Worm (Caenorhabditis elegans) whole organism, young adult: ENCODE results near the gene nep-10.
A peak's percentile ranks its signal among the peaks of the same experiment; 100 is the strongest.
"Not testable (repeated sequence)": the region's sequence is repeated elsewhere in the genome, so short reads cannot be mapped to it uniquely, and the experiment has no call there.

Experiments used
- B0019.2 ChIP-seq: fragments of 200-800 bp; sonication (Bioruptor generic); conservative IDR thresholded peaks from 2 replicates; pipeline ENCODE4 v1.3.6; 2022; ENCODE audit warnings: missing genetic modification reagents, missing genetic modification characterization, missing compliant biosample characterization
- B0261.1 ChIP-seq: sonication (generic microtip); optimal IDR thresholded peaks from 2 replicates; lab custom pipeline; 2016; ENCODE audit warnings: mild to moderate bottlenecking, missing genetic modification characterization, moderate library complexity, missing compliant biosample characterization
- C17E4.6 ChIP-seq: fragments of 200-800 bp; sonication (Bioruptor generic); IDR thresholded peaks from 2 replicates; pipeline ENCODE4 v1.3.6; 2022; ENCODE audit warnings: missing genetic modification reagents, missing genetic modification characterization, missing compliant biosample characterization
- D2030.7 ChIP-seq: fragments of 200-800 bp; sonication (Bioruptor generic); IDR thresholded peaks from 2 replicates; pipeline ENCODE4 v1.3.6; 2022; ENCODE audit warnings: missing genetic modification reagents, missing genetic modification characterization, missing compliant biosample characterization
- F22D6.2 ChIP-seq: sonication (generic microtip); optimal IDR thresholded peaks from 2 replicates; lab custom pipeline; 2016; ENCODE audit warnings: mild to moderate bottlenecking, missing genetic modification characterization, missing compliant biosample characterization
- F33H1.4 ChIP-seq: fragments of 200-800 bp; sonication (Bioruptor generic); IDR thresholded peaks from 2 replicates; pipeline ENCODE4 v1.3.6; 2022; ENCODE audit warnings: missing genetic modification reagents, missing genetic modification characterization, missing compliant biosample characterization
- F39B2.1 ChIP-seq: fragments of 200-800 bp; sonication (Bioruptor generic); IDR thresholded peaks from 2 replicates; pipeline ENCODE4 v1.3.6; 2022; ENCODE audit warnings: missing genetic modification reagents, missing genetic modification characterization, missing compliant biosample characterization
- K12H6.12 ChIP-seq: fragments of 200-800 bp; sonication (Bioruptor generic); optimal IDR thresholded peaks from 2 replicates; lab custom pipeline; 2018; ENCODE audit warnings: mild to moderate bottlenecking, missing genetic modification characterization, missing compliant biosample characterization
- Y53F4B.3 ChIP-seq: fragments of 200-800 bp; sonication (Bioruptor generic); IDR thresholded peaks from 2 replicates; pipeline ENCODE4 v1.3.6; 2022; ENCODE audit warnings: missing genetic modification reagents, missing genetic modification characterization, missing compliant biosample characterization
- Y56A3A.18 ChIP-seq: fragments of 200-800 bp; sonication (Bioruptor generic); IDR thresholded peaks from 2 replicates; pipeline ENCODE4 v1.3.6; 2022; ENCODE audit warnings: missing genetic modification reagents, missing genetic modification characterization, missing compliant biosample characterization
- ama-1 ChIP-seq, 3 experiments: fragments of 150-350 bp in 1 of 3; sonication (generic microtip) in 2 of 3; optimal IDR thresholded peaks; 2 replicates each; lab custom pipeline; 2014 to 2018; ENCODE audit warnings: missing biosample characterization in 2 of 3, missing genetic modification characterization in 2 of 3, missing genetic modification reagents in 2 of 3
- aptf-2 ChIP-seq: fragments of 200-800 bp; sonication (Bioruptor generic); conservative IDR thresholded peaks from 2 replicates; pipeline ENCODE4 v1.3.6; 2022; ENCODE audit warnings: missing genetic modification reagents, missing genetic modification characterization, missing compliant biosample characterization
- athp-1 ChIP-seq: sonication (generic microtip); optimal IDR thresholded peaks from 2 replicates; lab custom pipeline; 2017; ENCODE audit warnings: mild to moderate bottlenecking, missing genetic modification characterization, missing compliant biosample characterization
- attf-6 ChIP-seq: fragments of 200-800 bp; sonication (Bioruptor generic); IDR thresholded peaks from 2 replicates; pipeline ENCODE4 v1.3.6; 2022; ENCODE audit warnings: missing genetic modification reagents, missing genetic modification characterization, missing compliant biosample characterization
- ceh-91 ChIP-seq: fragments of 200-800 bp; sonication (Bioruptor generic); IDR thresholded peaks from 2 replicates; pipeline ENCODE4 v1.3.6; 2022; ENCODE audit warnings: missing genetic modification reagents, missing genetic modification characterization, missing compliant biosample characterization
- egrh-3 ChIP-seq: fragments of 200-800 bp; sonication (Bioruptor generic); IDR thresholded peaks from 2 replicates; pipeline ENCODE4 v1.3.6; 2022; ENCODE audit warnings: missing genetic modification reagents, missing genetic modification characterization, missing compliant biosample characterization
- ekl-4 ChIP-seq: fragments of 200-800 bp; sonication (Bioruptor generic); IDR thresholded peaks from 2 replicates; pipeline ENCODE4 v1.3.6; 2022; ENCODE audit warnings: missing genetic modification reagents, missing genetic modification characterization, missing compliant biosample characterization
- him-1 ChIP-seq: sonication (generic microtip); optimal IDR thresholded peaks from 2 replicates; lab custom pipeline; 2016; ENCODE audit warnings: missing genotype, missing genetic modification reagents, missing genetic modification characterization, missing compliant biosample characterization
- hmg-20 ChIP-seq: fragments of 200-800 bp; sonication (Bioruptor generic); IDR thresholded peaks from 2 replicates; pipeline ENCODE4 v1.3.6; 2022; ENCODE audit warnings: missing genetic modification reagents, missing genetic modification characterization, missing compliant biosample characterization
- lin-35 ChIP-seq, 3 experiments: fragments of 150-350 bp in 2 of 3; sonication (generic microtip) in 1 of 3; optimal IDR thresholded peaks; 2 replicates each; lab custom pipeline; 2014 to 2018; ENCODE audit warnings: missing biosample characterization in 3 of 3, missing genetic modification characterization in 3 of 3, missing genetic modification reagents in 3 of 3
- lsl-1 ChIP-seq: fragments of 200-800 bp; sonication (Bioruptor generic); optimal IDR thresholded peaks from 2 replicates; lab custom pipeline; 2018; ENCODE audit warnings: mild to moderate bottlenecking, missing genetic modification characterization, moderate library complexity, missing compliant biosample characterization
- madf-3 ChIP-seq: fragments of 200-800 bp; sonication (Bioruptor generic); IDR thresholded peaks from 2 replicates; pipeline ENCODE4 v1.3.6; 2022; ENCODE audit warnings: missing genetic modification reagents, missing genetic modification characterization, missing compliant biosample characterization
- madf-6 ChIP-seq: fragments of 200-800 bp; sonication (Bioruptor generic); IDR thresholded peaks from 2 replicates; pipeline ENCODE4 v1.3.6; 2022; ENCODE audit warnings: missing genetic modification reagents, missing genetic modification characterization, missing compliant biosample characterization
- nfya-2 ChIP-seq: fragments of 200-800 bp; sonication (Bioruptor generic); IDR thresholded peaks from 2 replicates; pipeline ENCODE4 v1.3.6; 2022; ENCODE audit warnings: missing genetic modification reagents, missing genetic modification characterization, missing compliant biosample characterization
- nfyb-1 ChIP-seq: fragments of 200-800 bp; sonication (Bioruptor generic); IDR thresholded peaks from 2 replicates; pipeline ENCODE4 v1.3.6; 2022; ENCODE audit warnings: missing genetic modification reagents, missing genetic modification characterization, missing compliant biosample characterization
- nhr-27 ChIP-seq: fragments of 200-800 bp; sonication (Bioruptor generic); optimal IDR thresholded peaks from 2 replicates; lab custom pipeline; 2018; ENCODE audit warnings: mild to moderate bottlenecking, missing genetic modification characterization, moderate library complexity, missing compliant biosample characterization
- pbrm-1 ChIP-seq: fragments of 200-800 bp; sonication (Bioruptor generic); IDR thresholded peaks from 2 replicates; pipeline ENCODE4 v1.3.6; 2022; ENCODE audit warnings: missing genetic modification reagents, missing genetic modification characterization, missing compliant biosample characterization
- pha-4 ChIP-seq: fragments of 150-350 bp; sonication (generic microtip); optimal IDR thresholded peaks from 2 replicates; lab custom pipeline; 2014; ENCODE audit warnings: missing biosample characterization, missing genetic modification reagents, missing genetic modification characterization
- rcor-1 ChIP-seq: fragments of 200-800 bp; sonication (Bioruptor generic); IDR thresholded peaks from 2 replicates; pipeline ENCODE4 v1.3.6; 2022; ENCODE audit warnings: missing genetic modification reagents, missing genetic modification characterization, missing compliant biosample characterization
- repo-1 ChIP-seq: sonication (generic microtip); optimal IDR thresholded peaks from 2 replicates; lab custom pipeline; 2017; ENCODE audit warnings: mild to moderate bottlenecking, missing genetic modification characterization, missing compliant biosample characterization
- sdz-38 ChIP-seq: sonication (generic microtip); optimal IDR thresholded peaks from 2 replicates; lab custom pipeline; 2016; ENCODE audit warnings: missing genotype, missing genetic modification characterization, missing compliant biosample characterization
- sea-2 ChIP-seq: fragments of 200-800 bp; sonication (Bioruptor generic); IDR thresholded peaks from 2 replicates; pipeline ENCODE4 v1.3.6; 2022; ENCODE audit warnings: missing genetic modification characterization, missing compliant biosample characterization
- snpc-1.1 ChIP-seq: sonication (generic microtip); optimal IDR thresholded peaks from 2 replicates; lab custom pipeline; 2017; ENCODE audit warnings: missing genetic modification characterization, mild to moderate bottlenecking, missing compliant biosample characterization, antibody characterized with exemption, moderate library complexity, missing genotype, missing genetic modification reagents; ENCODE audit not compliant: insufficient read depth
- snpc-3.4 ChIP-seq: sonication (generic microtip); optimal IDR thresholded peaks from 2 replicates; lab custom pipeline; 2017; ENCODE audit warnings: missing genetic modification characterization, mild to moderate bottlenecking, missing compliant biosample characterization, antibody characterized with exemption, moderate library complexity, missing genotype, missing genetic modification reagents
- snpc-4 ChIP-seq, 5 experiments: fragments of 150-350 bp in 1 of 5; sonication (generic microtip) in 4 of 5; optimal IDR thresholded peaks; 2 replicates each; lab custom pipeline; 2014 to 2018; ENCODE audit warnings: missing genetic modification characterization in 5 of 5, missing biosample characterization in 3 of 5, antibody characterized with exemption in 2 of 5, mild to moderate bottlenecking in 2 of 5, missing compliant biosample characterization in 2 of 5, missing genotype in 2 of 5, moderate library complexity in 2 of 5, missing genetic modification reagents in 1 of 5
- tbx-9 ChIP-seq: sonication (generic microtip); optimal IDR thresholded peaks from 2 replicates; lab custom pipeline; 2016; ENCODE audit warnings: borderline replicate concordance, missing genetic modification characterization, inconsistent platforms, missing compliant biosample characterization
- zfh-2 ChIP-seq: fragments of 200-800 bp; sonication (Bioruptor generic); conservative IDR thresholded peaks from 2 replicates; pipeline ENCODE4 v1.3.6; 2022; ENCODE audit warnings: missing genetic modification reagents, missing genetic modification characterization, missing compliant biosample characterization
- ztf-18 ChIP-seq: sonication (generic microtip); optimal IDR thresholded peaks from 2 replicates; lab custom pipeline; 2016; ENCODE audit warnings: missing genotype, mild to moderate bottlenecking, missing genetic modification characterization, missing compliant biosample characterization

Gene nep-10

ce11 chrII:3402854-3403253 lies at the start of gene nep-10:
nep-10 (minus strand) TSS chrII:3402954.
- TF ChIP-seq aptf-2: no peak
- TF ChIP-seq snpc-3.4 (tag; lab: Kevin White, UChicago): no peak
- no peak for TF ChIP-seq F39B2.1 (GFP tag; lab: Robert Waterston, UW)
- TF ChIP-seq pbrm-1 (GFP tag; lab: Robert Waterston, UW): no peak
- TF ChIP-seq D2030.7 (GFP tag; lab: Robert Waterston, UW): no peak
- TF ChIP-seq sdz-38: no peak
- no peak for TF ChIP-seq ekl-4 (GFP tag; lab: Robert Waterston, UW)
- TF ChIP-seq K12H6.12 (tag; lab: Kevin White, UChicago): no peak
- no peak for TF ChIP-seq nhr-27 (tag; lab: Kevin White, UChicago)
- no peak for TF ChIP-seq lin-35 (GFP tag; optimal IDR thresholded peaks at IDR 0.05; lab: Kevin White, UChicago)
- TF ChIP-seq attf-6: no peak
- no peak for TF ChIP-seq F22D6.2 (tag; lab: Kevin White, UChicago)
- no peak for TF ChIP-seq ama-1 (optimal IDR thresholded peaks at IDR 0.05; lab: Kevin White, UChicago)
- TF ChIP-seq ama-1 (GFP tag; optimal IDR thresholded peaks at IDR 0.05; lab: Kevin White, UChicago): no peak
- TF ChIP-seq madf-3 (GFP tag; lab: Robert Waterston, UW): no peak
- no peak for TF ChIP-seq tbx-9 (tag; lab: Kevin White, UChicago)

DNA sequence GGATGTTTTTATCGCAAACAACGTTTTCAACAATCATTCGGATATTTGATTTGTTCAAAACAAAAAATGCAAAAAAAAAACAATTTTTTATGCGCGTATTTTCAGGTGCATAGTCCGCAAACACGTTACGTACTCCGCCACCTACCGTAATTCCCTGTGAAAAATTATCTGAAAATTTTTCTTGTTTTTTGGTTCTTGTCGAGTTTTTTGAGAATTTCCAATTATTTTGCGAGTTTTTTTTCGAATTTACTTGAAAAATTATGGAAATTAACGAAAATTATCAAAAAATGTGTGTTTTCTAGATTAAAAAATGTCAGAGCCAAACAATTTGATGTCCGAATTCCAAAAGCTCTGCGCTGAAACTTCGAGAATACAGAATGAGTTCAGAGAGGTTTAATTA lies 49.7 kb upstream of the nep-10 start, which contains the start of gene C16C8.12:
TSS of gene C16C8.12 (plus strand) at position 301 of the 400 bp plus-strand sequence.
- TF ChIP-seq ztf-18 (tag; lab: Kevin White, UChicago): no peak
- no peak for TF ChIP-seq snpc-4 (GFP tag; optimal IDR thresholded peaks at IDR 0.05; lab: Kevin White, UChicago)
- no peak for TF ChIP-seq snpc-4 (tag; optimal IDR thresholded peaks at IDR 0.05; lab: Kevin White, UChicago)
- TF ChIP-seq him-1 (tag; lab: Kevin White, UChicago): no peak
- peak; percentile 72 for TF ChIP-seq lsl-1
- no peak for TF ChIP-seq Y53F4B.3 (GFP tag; lab: Robert Waterston, UW)
- no peak for TF ChIP-seq hmg-20 (GFP tag; lab: Robert Waterston, UW)
- no peak for TF ChIP-seq C17E4.6 (GFP tag; lab: Robert Waterston, UW)
- no peak for TF ChIP-seq ceh-91 (GFP tag; lab: Robert Waterston, UW)
- peak; percentile 18; the same call in 1 of the 2 replicates for TF ChIP-seq D2030.7 (GFP tag; lab: Robert Waterston, UW)
- no peak for TF ChIP-seq athp-1 (tag; lab: Kevin White, UChicago)
- TF ChIP-seq repo-1 (tag; lab: Kevin White, UChicago): no peak
- TF ChIP-seq pha-4 (tag; lab: Kevin White, UChicago): no peak
- TF ChIP-seq nfyb-1 (GFP tag; lab: Robert Waterston, UW): no peak
- no peak for TF ChIP-seq Y56A3A.18 (GFP tag; lab: Robert Waterston, UW)

DNA sequence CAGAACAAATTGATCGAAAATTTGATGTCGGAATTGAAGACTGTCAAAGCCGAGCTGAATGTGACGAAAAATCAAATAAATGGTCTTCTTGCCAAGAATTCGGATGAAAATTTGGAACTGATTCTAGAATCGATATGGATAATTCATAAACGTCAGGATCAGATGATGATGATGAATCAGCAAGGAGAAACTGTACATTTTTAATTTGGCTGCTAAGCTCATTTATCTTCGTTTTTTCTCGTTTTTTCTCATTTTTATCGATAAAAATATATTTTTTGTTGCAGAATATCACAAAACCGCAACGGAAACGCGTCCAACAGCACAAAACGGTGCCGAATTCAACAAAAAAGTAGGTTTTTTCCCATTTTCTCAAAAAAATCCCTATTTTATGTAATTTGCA lies 46.8 kb upstream of the nep-10 start, which contains the start of gene C16C8.14:
TSS of gene C16C8.14 (plus strand) at position 301 of the 400 bp plus-strand sequence.
- not testable (repeated sequence) for TF ChIP-seq zfh-2 (GFP tag; lab: Robert Waterston, UW); sea-2 (GFP tag; lab: Robert Waterston, UW); snpc-1.1 (tag; lab: Kevin White, UChicago)

ce11 chrII:3448776-3449280 lies 46.1 kb upstream of the nep-10 start, which contains the start of gene C16C8.25:
C16C8.25 (plus strand) TSS chrII:3449230.
- TF ChIP-seq rcor-1 (GFP tag; lab: Robert Waterston, UW): no peak
- no peak for TF ChIP-seq nhr-27 (tag; lab: Kevin White, UChicago)
- TF ChIP-seq F33H1.4: no peak; the same call in 1 of the 2 replicates
- peak; percentile 60; the same call in 1 of the 2 replicates for TF ChIP-seq madf-6
- 0 out of 2 replicates have a peak, but pooled peaks have one; percentile 33 for TF ChIP-seq D2030.7 (GFP tag; lab: Robert Waterston, UW)
- no peak for TF ChIP-seq B0019.2 (GFP tag; lab: Robert Waterston, UW)
- no peak for TF ChIP-seq nfya-2 (GFP tag; lab: Robert Waterston, UW)
- no peak for TF ChIP-seq B0261.1 (tag; lab: Kevin White, UChicago)
- no peak for TF ChIP-seq egrh-3 (GFP tag; lab: Robert Waterston, UW)
- peak; percentile 72 for TF ChIP-seq lsl-1
